Fruit fly (Drosophila melanogaster): ENCODE results near the gene CG32829.

- TF ChIP-seq h (optimal IDR thresholded peaks at IDR 0.05) (no peak), psq (optimal IDR thresholded peaks at IDR 0.05) (no peak), ttk (optimal IDR thresholded peaks at IDR 0.05) (no peak)
Observed at dm6 chr2L:6939698-6940097, 23.5 kb upstream of the CG32829 start.

Data from Kc167 (cell line).